Fruit fly (Drosophila melanogaster) whole organism, embryonic: ENCODE measurements around the gene CG9270.

ENCODE experiments used
- CG10959 ChIP-seq: fragments of 200-800 bp; sonication (Bioruptor generic); IDR thresholded peaks from 2 replicates; pipeline ENCODE4 v1.3.6; 2022; ENCODE audit warnings: missing biosample characterization, missing genetic modification characterization
- CG1233 ChIP-seq: fragments of 200-800 bp; sonication (Bioruptor generic); optimal IDR thresholded peaks from 4 replicates; lab custom pipeline; 2018; ENCODE audit warnings: missing biosample characterization, mild to moderate bottlenecking, missing genetic modification characterization
- CG12769 ChIP-seq: fragments of 200-800 bp; sonication (Bioruptor generic); optimal IDR thresholded peaks from 2 replicates; lab custom pipeline; 2019; ENCODE audit warnings: missing biosample characterization, mild to moderate bottlenecking, missing genetic modification characterization, moderate library complexity
- CG13123 ChIP-seq: fragments of 200-800 bp; sonication (Bioruptor generic); optimal IDR thresholded peaks from 2 replicates; lab custom pipeline; 2016; ENCODE audit warnings: missing biosample characterization, missing genetic modification characterization
- CG13424 ChIP-seq: fragments of 200-800 bp; sonication (Bioruptor generic); optimal IDR thresholded peaks from 2 replicates; lab custom pipeline; 2019; ENCODE audit warnings: missing biosample characterization, mild to moderate bottlenecking, missing genetic modification characterization, moderate library complexity
- CG14050 ChIP-seq: fragments of 200-800 bp; sonication (Bioruptor generic); IDR thresholded peaks from 3 replicates; pipeline ENCODE4 v1.3.6; 2022; ENCODE audit warnings: missing biosample characterization, missing genetic modification characterization
- CG17186 ChIP-seq: fragments of 200-800 bp; sonication (Bioruptor generic); optimal IDR thresholded peaks from 3 replicates; lab custom pipeline; 2017; ENCODE audit warnings: missing biosample characterization, missing genetic modification reagents, missing genetic modification characterization
- CG17359 ChIP-seq: fragments of 200-800 bp; sonication (Bioruptor generic); optimal IDR thresholded peaks from 3 replicates; lab custom pipeline; 2018; ENCODE audit warnings: missing biosample characterization, mild to moderate bottlenecking, missing genetic modification characterization, moderate library complexity
- CG17912 ChIP-seq: fragments of 200-800 bp; sonication (Bioruptor generic); optimal IDR thresholded peaks from 2 replicates; lab custom pipeline; 2018; ENCODE audit warnings: missing biosample characterization, mild to moderate bottlenecking, missing genetic modification characterization
- CG18262 ChIP-seq: fragments of 200-800 bp; optimal IDR thresholded peaks from 3 replicates; lab custom pipeline; 2019; ENCODE audit warnings: missing biosample characterization, mild to moderate bottlenecking, missing genetic modification characterization, moderate library complexity
- CG2678 ChIP-seq: fragments of 200-800 bp; sonication (Bioruptor generic); optimal IDR thresholded peaks from 3 replicates; lab custom pipeline; 2019; ENCODE audit warnings: missing biosample characterization, mild to moderate bottlenecking, missing genetic modification characterization, moderate library complexity
- CG3281 ChIP-seq: fragments of 200-800 bp; sonication (Bioruptor generic); optimal IDR thresholded peaks from 3 replicates; lab custom pipeline; 2017; ENCODE audit warnings: missing biosample characterization, mild to moderate bottlenecking, missing genetic modification characterization
- CG7928 ChIP-seq: fragments of 200-800 bp; sonication (Bioruptor generic); optimal IDR thresholded peaks from 2 replicates; lab custom pipeline; 2017; ENCODE audit warnings: missing biosample characterization, mild to moderate bottlenecking, missing genetic modification characterization
- CG7987 ChIP-seq: fragments of 200-800 bp; sonication (Bioruptor generic); optimal IDR thresholded peaks from 2 replicates; lab custom pipeline; 2018; ENCODE audit warnings: missing biosample characterization, mild to moderate bottlenecking, missing genetic modification characterization, moderate library complexity
- CG9876 ChIP-seq: fragments of 200-800 bp; sonication (Bioruptor generic); optimal IDR thresholded peaks from 2 replicates; lab custom pipeline; 2016; ENCODE audit warnings: missing biosample characterization, missing genetic modification characterization
- Camta ChIP-seq: fragments of 200-800 bp; sonication (Bioruptor generic); optimal IDR thresholded peaks from 2 replicates; lab custom pipeline; 2016; ENCODE audit warnings: missing biosample characterization, missing genetic modification characterization
- CoRest ChIP-seq: fragments of 200-800 bp; sonication (Bioruptor generic); optimal IDR thresholded peaks from 3 replicates; lab custom pipeline; 2018; ENCODE audit warnings: missing biosample characterization, mild to moderate bottlenecking, missing genetic modification characterization, moderate library complexity
- D19B ChIP-seq: fragments of 200-800 bp; sonication (Bioruptor generic); optimal IDR thresholded peaks from 2 replicates; lab custom pipeline; 2017; ENCODE audit warnings: missing biosample characterization, mild to moderate bottlenecking, missing genetic modification characterization
- Dbx ChIP-seq: fragments of 200-800 bp; sonication (Bioruptor generic); IDR thresholded peaks from 3 replicates; pipeline ENCODE4 v1.3.6; 2022; ENCODE audit warnings: missing biosample characterization, missing genetic modification characterization
- Dek ChIP-seq: fragments of 200-800 bp; sonication (Bioruptor generic); optimal IDR thresholded peaks from 3 replicates; lab custom pipeline; 2019; ENCODE audit warnings: missing biosample characterization, mild to moderate bottlenecking, missing genetic modification characterization, moderate library complexity
- Drgx ChIP-seq: fragments of 200-800 bp; sonication (Bioruptor generic); IDR thresholded peaks from 2 replicates; pipeline ENCODE4 v1.3.6; 2022; ENCODE audit warnings: missing biosample characterization, missing genetic modification characterization
- E2f2 ChIP-seq: fragments of 200-800 bp; sonication (Bioruptor generic); IDR thresholded peaks from 2 replicates; pipeline ENCODE4 v1.3.6; 2022; ENCODE audit warnings: missing biosample characterization, missing genetic modification characterization
- Ets97D ChIP-seq: fragments of 200-800 bp; sonication (Bioruptor generic); optimal IDR thresholded peaks from 3 replicates; lab custom pipeline; 2016; ENCODE audit warnings: missing biosample characterization, missing genetic modification characterization
- H15 ChIP-seq: fragments of 200-800 bp; sonication (Bioruptor generic); IDR thresholded peaks from 3 replicates; pipeline ENCODE4 v1.3.6; 2022; ENCODE audit warnings: missing biosample characterization, missing genetic modification characterization
- Hmr ChIP-seq: fragments of 200-800 bp; sonication (Bioruptor generic); optimal IDR thresholded peaks from 3 replicates; lab custom pipeline; 2017; ENCODE audit warnings: mild to moderate bottlenecking, missing biosample characterization, missing genetic modification reagents, missing genetic modification characterization
- Jarid2 ChIP-seq: fragments of 200-800 bp; sonication (Bioruptor generic); optimal IDR thresholded peaks from 3 replicates; lab custom pipeline; 2017; ENCODE audit warnings: mild to moderate bottlenecking, missing biosample characterization, missing genetic modification reagents, missing genetic modification characterization
- Med ChIP-seq: fragments of 200-800 bp; sonication (Bioruptor generic); peaks from one replicate; lab custom pipeline; 2016; ENCODE audit warnings: missing biosample characterization, missing genetic modification characterization, mild to moderate bottlenecking, inconsistent platforms, moderate library complexity
- Optix ChIP-seq: fragments of 200-800 bp; sonication (Bioruptor generic); IDR thresholded peaks from 3 replicates; pipeline ENCODE4 v1.3.6; 2022; ENCODE audit warnings: missing biosample characterization, missing genetic modification characterization
- Ptx1 ChIP-seq: fragments of 200-800 bp; sonication (Bioruptor generic); IDR thresholded peaks from 2 replicates; pipeline ENCODE4 v1.3.6; 2022; ENCODE audit warnings: missing biosample characterization, missing genetic modification characterization
- Rfx ChIP-seq: fragments of 200-800 bp; sonication (Bioruptor generic); IDR thresholded peaks from 2 replicates; pipeline ENCODE4 v1.3.6; 2022; ENCODE audit warnings: missing biosample characterization, missing genetic modification characterization
- YL-1 ChIP-seq: fragments of 200-800 bp; sonication (Bioruptor generic); optimal IDR thresholded peaks from 3 replicates; lab custom pipeline; 2017; ENCODE audit warnings: missing biosample characterization, mild to moderate bottlenecking, missing genetic modification characterization
- cad ChIP-seq: fragments of >200 bp; optimal IDR thresholded peaks from 2 replicates; lab custom pipeline; 2017; ENCODE audit warnings: missing biosample characterization, missing genetic modification characterization
- chif ChIP-seq, 2 experiments: fragments of 200-800 bp; sonication (Bioruptor generic); optimal IDR thresholded peaks; 3 replicates each; lab custom pipeline; 2016; ENCODE audit warnings: missing biosample characterization in 2 of 2, missing genetic modification characterization in 2 of 2
- chinmo ChIP-seq: fragments of 200-800 bp; sonication (Bioruptor generic); IDR thresholded peaks from 4 replicates; pipeline ENCODE4 v1.3.6; 2022; ENCODE audit warnings: missing biosample characterization, missing genetic modification characterization; ENCODE audit not compliant: partially characterized antibody
- cwo ChIP-seq: fragments of 200-800 bp; sonication (Bioruptor generic); optimal IDR thresholded peaks from 3 replicates; lab custom pipeline; 2017; ENCODE audit warnings: missing biosample characterization, missing genetic modification characterization, mild to moderate bottlenecking, moderate library complexity, missing genetic modification reagents
- dpn ChIP-seq, 2 experiments: fragments of 200-800 bp; sonication (Bioruptor generic); optimal IDR thresholded peaks; 3 replicates each; lab custom pipeline; 2016; ENCODE audit warnings: missing biosample characterization in 2 of 2, missing genetic modification characterization in 2 of 2
- esg ChIP-seq: fragments of 200-800 bp; sonication (Bioruptor generic); conservative IDR thresholded peaks from 2 replicates; pipeline ENCODE4 v1.3.6; 2022; ENCODE audit warnings: missing biosample characterization, missing genetic modification characterization
- grau ChIP-seq: fragments of 200-800 bp; optimal IDR thresholded peaks from 3 replicates; lab custom pipeline; 2019; ENCODE audit warnings: missing biosample characterization, mild to moderate bottlenecking, missing genetic modification characterization, moderate library complexity
- gro ChIP-seq: fragments of 200-800 bp; sonication (Bioruptor generic); optimal IDR thresholded peaks from 2 replicates; lab custom pipeline; 2016; ENCODE audit warnings: missing biosample characterization, missing genetic modification characterization
- ham ChIP-seq: fragments of 200-800 bp; sonication (Bioruptor generic); IDR thresholded peaks from 2 replicates; pipeline ENCODE4 v1.3.6; 2022; ENCODE audit warnings: missing biosample characterization, missing genetic modification characterization
- hkb ChIP-seq, 2 experiments: fragments of 200-800 bp in 1 of 2; fragments of >200 bp in 1 of 2; sonication (Bioruptor generic) in 1 of 2; IDR thresholded peaks in 1 of 2; optimal IDR thresholded peaks in 1 of 2; 2 replicates each; pipeline versions ENCODE4 v1.3.6 to Lab custom; 2017 to 2022; ENCODE audit warnings: missing biosample characterization in 1 of 2, missing genetic modification characterization in 1 of 2
- lbe ChIP-seq: fragments of 200-800 bp; sonication (Bioruptor generic); optimal IDR thresholded peaks from 2 replicates; lab custom pipeline; 2016; ENCODE audit warnings: missing biosample characterization, mild to moderate bottlenecking, missing genetic modification characterization
- mirr ChIP-seq: fragments of 200-800 bp; sonication (Bioruptor generic); optimal IDR thresholded peaks from 3 replicates; lab custom pipeline; 2018; ENCODE audit warnings: missing biosample characterization, mild to moderate bottlenecking, missing genetic modification characterization
- nom ChIP-seq: fragments of 200-800 bp; sonication (Bioruptor generic); optimal IDR thresholded peaks from 2 replicates; lab custom pipeline; 2017; ENCODE audit warnings: missing biosample characterization, missing genetic modification characterization, mild to moderate bottlenecking, moderate library complexity, missing genetic modification reagents
- salm ChIP-seq: fragments of 200-800 bp; sonication (Bioruptor generic); optimal IDR thresholded peaks from 2 replicates; lab custom pipeline; 2018; ENCODE audit warnings: missing biosample characterization, mild to moderate bottlenecking, missing genetic modification characterization
- schlank ChIP-seq: fragments of 200-800 bp; sonication (Bioruptor generic); optimal IDR thresholded peaks from 2 replicates; lab custom pipeline; 2018; ENCODE audit warnings: missing biosample characterization, mild to moderate bottlenecking, missing genetic modification characterization
- tap ChIP-seq: fragments of 200-800 bp; optimal IDR thresholded peaks from 3 replicates; lab custom pipeline; 2019; ENCODE audit warnings: missing biosample characterization, mild to moderate bottlenecking, missing genetic modification characterization, moderate library complexity

Gene CG9270

dm6 chr2L:20913528-20913927, 20.4 kb downstream of the CG9270 start:
- TF ChIP-seq Rfx (GFP tag; lab: Robert Waterston, UW) (no peak), CG10959 (GFP tag; lab: Robert Waterston, UW) (no peak), tap (tag; lab: Kevin White, UChicago) (no peak)

dm6 chr2L:20912789-20913300, 21.1 kb downstream of the CG9270 start:
- TF ChIP-seq Drgx (GFP tag; lab: Robert Waterston, UW) (0 out of 2 replicates have a peak, but pooled peaks have one; percentile 48), Med (GFP tag; lab: Kevin White, UChicago) (peak; percentile 58), nom (peak; percentile 48), Camta (GFP tag; lab: Kevin White, UChicago) (no peak), lbe (GFP tag; lab: Kevin White, UChicago) (peak; percentile 1), YL-1 (no peak)

dm6 chr2L:20911374-20911773, 22.5 kb downstream of the CG9270 start:
- TF ChIP-seq CG3281 (GFP tag; lab: Kevin White, UChicago) (peak; percentile 38), salm (tag; lab: Kevin White, UChicago) (peak; percentile 25), dpn (GFP tag; optimal IDR thresholded peaks at IDR 0.05; lab: Kevin White, UChicago) (no peak), CG2678 (tag; lab: Kevin White, UChicago) (peak; percentile 56), CG13424 (tag; lab: Kevin White, UChicago) (peak; percentile 35), Ets97D (GFP tag; lab: Kevin White, UChicago) (no peak), CG14050 (no peak), D19B (GFP tag; lab: Kevin White, UChicago) (peak; percentile 19), CG17912 (GFP tag; lab: Kevin White, UChicago) (peak; percentile 3), CG18262 (tag; lab: Kevin White, UChicago) (no peak), cad (GFP tag; lab: Kevin White, UChicago) (no peak), ham (GFP tag; lab: Robert Waterston, UW) (no peak), E2f2 (GFP tag; lab: Robert Waterston, UW) (no peak), Dek (tag; lab: Kevin White, UChicago) (peak; percentile 5), CG1233 (GFP tag; lab: Kevin White, UChicago) (peak; percentile 51), gro (peak; percentile 5), CoRest (peak; percentile 20), H15 (GFP tag; lab: Robert Waterston, UW) (no peak), CG17359 (peak; percentile 47), Ptx1 (GFP tag; lab: Robert Waterston, UW) (no peak), esg (GFP tag; lab: Robert Waterston, UW) (no peak), Dbx (no peak), CG13123 (peak; percentile 4), grau (tag; lab: Kevin White, UChicago) (peak; percentile 21), Jarid2 (peak; percentile 15), CG17186 (GFP tag; lab: Kevin White, UChicago) (no peak), hkb (optimal IDR thresholded peaks at IDR 0.05; lab: Kevin White, UChicago) (no peak), hkb (GFP tag; IDR thresholded peaks at IDR 0.05; lab: Robert Waterston, UW) (peak; percentile 47; the same call in 1 of the 2 replicates), Hmr (GFP tag; lab: Kevin White, UChicago) (peak; percentile 61), cwo (peak; percentile 92), Optix (GFP tag; lab: Robert Waterston, UW) (no peak), chif (GFP tag; optimal IDR thresholded peaks at IDR 0.05; lab: Kevin White, UChicago) (peak; percentile 3 to 26), schlank (peak; percentile 46), CG12769 (peak; percentile 60), CG9876 (no peak), CG7987 (GFP tag; lab: Kevin White, UChicago) (peak; percentile 57), mirr (peak; percentile 44), chinmo (GFP tag; lab: Robert Waterston, UW) (peak; percentile 64; the same call in 1 of the 4 replicates), CG7928 (GFP tag; lab: Kevin White, UChicago) (peak; percentile 17)
